Fruit fly (Drosophila melanogaster): ENCODE results near the gene Ppcs.

Ppcs gene

dm6 chr3R:19132146-19132833 lies 15.4 kb downstream of the Ppcs start, which contains the start of gene Cyp12a5:
TSS of gene Cyp12a5 (plus strand) at chr3R:19132648.
- TF ChIP-seq psq (optimal IDR thresholded peaks at IDR 0.05) = no peak
- TF ChIP-seq ttk (optimal IDR thresholded peaks at IDR 0.05) = no peak
- no peak for TF ChIP-seq h (optimal IDR thresholded peaks at IDR 0.05)
- TF ChIP-seq insv (optimal IDR thresholded peaks at IDR 0.05) = no peak
- no peak for TF ChIP-seq Sin3A (optimal IDR thresholded peaks at IDR 0.05)
- no peak for TF ChIP-seq Myc (optimal IDR thresholded peaks at IDR 0.05)

dm6 chr3R:19118505-19119138 lies 29.1 kb downstream of the Ppcs start:
- TF ChIP-seq insv (optimal IDR thresholded peaks at IDR 0.05) = no peak
- TF ChIP-seq psq (optimal IDR thresholded peaks at IDR 0.05) = no peak
- TF ChIP-seq Myc (optimal IDR thresholded peaks at IDR 0.05) = no peak

- no peak for TF ChIP-seq insv (optimal IDR thresholded peaks at IDR 0.05)
- TF ChIP-seq h (optimal IDR thresholded peaks at IDR 0.05) = no peak
Observed at dm6 chr3R:19113836-19114235, 33.9 kb downstream of the Ppcs start.

- TF ChIP-seq h (optimal IDR thresholded peaks at IDR 0.05) (no peak), ttk (optimal IDR thresholded peaks at IDR 0.05) (no peak), Sin3A (optimal IDR thresholded peaks at IDR 0.05) (no peak), insv (optimal IDR thresholded peaks at IDR 0.05) (no peak), psq (optimal IDR thresholded peaks at IDR 0.05) (no peak), Myc (optimal IDR thresholded peaks at IDR 0.05) (no peak)
Observed at dm6 chr3R:19112372-19112771, 35.3 kb downstream of the Ppcs start.

dm6 chr3R:19111159-19111558 lies 36.6 kb downstream of the Ppcs start:
- TF ChIP-seq insv (optimal IDR thresholded peaks at IDR 0.05) (no peak), Myc (optimal IDR thresholded peaks at IDR 0.05) (no peak), psq (optimal IDR thresholded peaks at IDR 0.05) (no peak), ttk (optimal IDR thresholded peaks at IDR 0.05) (no peak), Sin3A (optimal IDR thresholded peaks at IDR 0.05) (no peak), h (optimal IDR thresholded peaks at IDR 0.05) (no peak)

dm6 chr3R:19108126-19108525 lies 39.6 kb downstream of the Ppcs start:
- no peak for TF ChIP-seq psq (optimal IDR thresholded peaks at IDR 0.05)
- TF ChIP-seq Sin3A (optimal IDR thresholded peaks at IDR 0.05) = no peak
- TF ChIP-seq Myc (optimal IDR thresholded peaks at IDR 0.05) = no peak
- no peak for TF ChIP-seq h (optimal IDR thresholded peaks at IDR 0.05)

- TF ChIP-seq Sin3A (optimal IDR thresholded peaks at IDR 0.05) = no peak
- no peak for TF ChIP-seq psq (optimal IDR thresholded peaks at IDR 0.05)
- no peak for TF ChIP-seq h (optimal IDR thresholded peaks at IDR 0.05)
- no peak for TF ChIP-seq insv (optimal IDR thresholded peaks at IDR 0.05)
- TF ChIP-seq Myc (optimal IDR thresholded peaks at IDR 0.05) = no peak
- no peak for TF ChIP-seq ttk (optimal IDR thresholded peaks at IDR 0.05)
Observed at dm6 chr3R:19107058-19107457, 40.7 kb downstream of the Ppcs start.

dm6 chr3R:19106452-19106851 lies 41.3 kb downstream of the Ppcs start:
- TF ChIP-seq h (optimal IDR thresholded peaks at IDR 0.05) (no peak), Sin3A (optimal IDR thresholded peaks at IDR 0.05) (no peak), Myc (optimal IDR thresholded peaks at IDR 0.05) (no peak), ttk (optimal IDR thresholded peaks at IDR 0.05) (no peak), insv (optimal IDR thresholded peaks at IDR 0.05) (no peak)

- TF ChIP-seq ttk (optimal IDR thresholded peaks at IDR 0.05) (no peak), Sin3A (optimal IDR thresholded peaks at IDR 0.05) (no peak), insv (optimal IDR thresholded peaks at IDR 0.05) (no peak), psq (optimal IDR thresholded peaks at IDR 0.05) (no peak), h (optimal IDR thresholded peaks at IDR 0.05) (no peak), Myc (optimal IDR thresholded peaks at IDR 0.05) (no peak)
Observed at dm6 chr3R:19105821-19106220, 41.9 kb downstream of the Ppcs start.

dm6 chr3R:19104123-19104522 lies 43.6 kb downstream of the Ppcs start:
- no peak for TF ChIP-seq h (optimal IDR thresholded peaks at IDR 0.05)
- TF ChIP-seq insv (optimal IDR thresholded peaks at IDR 0.05) = no peak
- TF ChIP-seq ttk (optimal IDR thresholded peaks at IDR 0.05) = no peak
- no peak for TF ChIP-seq Sin3A (optimal IDR thresholded peaks at IDR 0.05)
- TF ChIP-seq psq (optimal IDR thresholded peaks at IDR 0.05) = no peak
- no peak for TF ChIP-seq Myc (optimal IDR thresholded peaks at IDR 0.05)

- TF ChIP-seq Sin3A (optimal IDR thresholded peaks at IDR 0.05) = no peak
- no peak for TF ChIP-seq insv (optimal IDR thresholded peaks at IDR 0.05)
- TF ChIP-seq psq (optimal IDR thresholded peaks at IDR 0.05) = no peak
- no peak for TF ChIP-seq Myc (optimal IDR thresholded peaks at IDR 0.05)
- no peak for TF ChIP-seq ttk (optimal IDR thresholded peaks at IDR 0.05)
Observed at dm6 chr3R:19103189-19103588, 44.5 kb downstream of the Ppcs start.

dm6 chr3R:19101267-19101840 lies 46.4 kb downstream of the Ppcs start:
- TF ChIP-seq Sin3A (optimal IDR thresholded peaks at IDR 0.05) (no peak), Myc (optimal IDR thresholded peaks at IDR 0.05) (no peak), psq (optimal IDR thresholded peaks at IDR 0.05) (no peak), insv (optimal IDR thresholded peaks at IDR 0.05) (no peak), h (optimal IDR thresholded peaks at IDR 0.05) (no peak), ttk (optimal IDR thresholded peaks at IDR 0.05) (no peak)

- no peak for TF ChIP-seq Sin3A (optimal IDR thresholded peaks at IDR 0.05)
Observed at dm6 chr3R:19100098-19100497, 47.6 kb downstream of the Ppcs start.
